Fruit fly (Drosophila melanogaster): ENCODE data around the gene CG31523.

CG31523 gene

DNA sequence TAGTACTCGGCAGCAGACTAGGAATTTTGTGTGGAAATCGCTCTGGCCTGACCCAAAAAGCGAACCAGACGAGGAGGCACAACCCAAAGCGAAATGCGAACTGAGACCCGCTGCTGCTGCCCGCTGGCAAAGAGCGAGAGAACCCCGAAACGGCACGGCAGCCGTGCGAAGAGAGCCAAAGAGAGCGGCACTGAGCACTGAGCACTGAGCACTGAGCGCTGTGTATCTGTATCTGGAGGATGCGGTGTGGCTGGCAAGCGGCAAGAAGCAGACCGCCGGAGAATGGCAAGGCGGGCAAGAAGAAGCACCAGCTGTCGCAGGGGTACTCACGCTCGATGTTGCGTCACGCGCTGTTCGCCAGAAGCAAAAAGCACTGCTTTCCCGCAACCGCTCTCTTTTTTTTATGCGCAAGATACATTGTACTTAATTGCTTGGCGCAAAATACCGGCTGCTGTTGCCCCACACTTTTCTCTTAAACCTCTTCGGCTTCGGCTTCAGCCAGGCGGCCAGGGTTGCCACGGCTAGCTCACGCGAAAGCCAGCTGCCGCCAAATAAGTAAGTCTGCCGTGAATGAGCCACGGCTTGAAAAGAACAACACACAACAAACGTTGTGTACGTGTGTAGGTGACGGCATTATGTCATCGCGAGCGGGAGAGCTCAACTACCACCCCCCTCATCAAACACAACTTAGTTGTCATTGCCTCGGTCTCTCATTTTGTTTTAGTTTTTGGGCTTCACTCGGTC, 25.6 kb downstream of the CG31523 start (continued):
- TF ChIP-seq CG8290 (GFP tag; optimal IDR thresholded peaks at IDR 0.05) (peak; percentile 29), CG8290 (tag; optimal IDR thresholded peaks at IDR 0.05) (peak; percentile 45 to 60), pita (GFP tag; optimal IDR thresholded peaks at IDR 0.05) (no peak), Lim3 (GFP tag; IDR thresholded peaks at IDR 0.05) (no peak), scrt (GFP tag; optimal IDR thresholded peaks at IDR 0.05) (peak; percentile 47), CG34224 (GFP tag; IDR thresholded peaks at IDR 0.05; ENCODE audit: partially characterized antibody) (peak; percentile 68), Lhr (GFP tag; optimal IDR thresholded peaks at IDR 0.05) (peak; percentile 34), HmgZ (tag; optimal IDR thresholded peaks at IDR 0.05) (peak; percentile 41), CG2875 (GFP tag; optimal IDR thresholded peaks at IDR 0.05) (no peak), da (GFP tag; optimal IDR thresholded peaks at IDR 0.05) (peak; percentile 36), CG11723 (GFP tag; optimal IDR thresholded peaks at IDR 0.05) (peak; percentile 30), CG17802 (tag; optimal IDR thresholded peaks at IDR 0.05) (no peak), luna (GFP tag; optimal IDR thresholded peaks at IDR 0.05) (no peak), Atf6 (GFP tag; IDR thresholded peaks at IDR 0.05) (peak; percentile 27; the same call in 1 of the 2 replicates), CG14441 (GFP tag; IDR thresholded peaks at IDR 0.05) (no peak), run (tag; optimal IDR thresholded peaks at IDR 0.05) (no peak), Ada2b (GFP tag; IDR thresholded peaks at IDR 0.05) (no peak), CG17361 (GFP tag; IDR thresholded peaks at IDR 0.05) (peak; percentile 23; the same call in 1 of the 3 replicates), ttk (GFP tag; IDR thresholded peaks at IDR 0.05) (no peak), rib (GFP tag; IDR thresholded peaks at IDR 0.05) (peak; percentile 32; the same call in 1 of the 2 replicates), Dip2 (GFP tag; IDR thresholded peaks at IDR 0.05) (no peak), CG31388 (GFP tag; optimal IDR thresholded peaks at IDR 0.05) (no peak), croc (GFP tag; conservative IDR thresholded peaks at IDR 0.05) (no peak), CG10366 (GFP tag; IDR thresholded peaks at IDR 0.05) (no peak), grn (GFP tag; optimal IDR thresholded peaks at IDR 0.05) (no peak), CG10274 (GFP tag; optimal IDR thresholded peaks at IDR 0.05) (no peak), gsb-n (tag; optimal IDR thresholded peaks at IDR 0.05) (peak; percentile 25), MTF-1 (GFP tag; optimal IDR thresholded peaks at IDR 0.05; ENCODE audit: borderline replicate concordance) (no peak), dmrt99B (tag; optimal IDR thresholded peaks at IDR 0.05) (no peak), Doc2 (GFP tag; IDR thresholded peaks at IDR 0.05) (no peak), shn (GFP tag; optimal IDR thresholded peaks at IDR 0.05) (no peak), cg (GFP tag; optimal IDR thresholded peaks at IDR 0.05) (peak; percentile 78), CG32532 (GFP tag; IDR thresholded peaks at IDR 0.05) (peak; percentile 70; the same call in 1 of the 2 replicates), CG10654 (GFP tag; optimal IDR thresholded peaks at IDR 0.05) (no peak), fd96Cb (tag; optimal IDR thresholded peaks at IDR 0.05) (no peak), Dad (GFP tag; optimal IDR thresholded peaks at IDR 0.05) (peak; percentile 37), nerfin-2 (GFP tag; IDR thresholded peaks at IDR 0.05; ENCODE audit: partially characterized antibody) (no peak), CG6765 (GFP tag; optimal IDR thresholded peaks at IDR 0.05) (peak; percentile 28), slou (GFP tag; optimal IDR thresholded peaks at IDR 0.05) (no peak), jumu (GFP tag; optimal IDR thresholded peaks at IDR 0.05) (peak; percentile 40), Meics (GFP tag; optimal IDR thresholded peaks at IDR 0.05) (no peak), CG7786 (GFP tag; optimal IDR thresholded peaks at IDR 0.05) (no peak), yki (optimal IDR thresholded peaks at IDR 0.05) (peak; percentile 93), CTCF (GFP tag; optimal IDR thresholded peaks at IDR 0.05) (no peak), CG30403 (GFP tag; optimal IDR thresholded peaks at IDR 0.05) (no peak), D19A (tag; optimal IDR thresholded peaks at IDR 0.05) (no peak), CG11085 (GFP tag; IDR thresholded peaks at IDR 0.05) (no peak), TFAM (GFP tag; optimal IDR thresholded peaks at IDR 0.05) (no peak), Pdp1 (GFP tag; optimal IDR thresholded peaks at IDR 0.05) (peak in 1 of 2 experiments; percentile 100), crp (GFP tag; optimal IDR thresholded peaks at IDR 0.05) (peak in 1 of 2 experiments; percentile 60), CG5245 (GFP tag; optimal IDR thresholded peaks at IDR 0.05) (no peak)
